Worm (Caenorhabditis elegans): Measurements from ENCODE around the gene T19D12.2.
"Not testable (repeated sequence)": the region's sequence is repeated elsewhere in the genome, so short reads cannot be mapped to it uniquely, and the experiment has no call there.

T19D12.2 gene

ce11 chrII:6625302-6625701 is 35.8 kb upstream of the T19D12.2 start, which contains the start of gene F54H5.14:
F54H5.14 (minus strand) TSS chrII:6625402.
- no peak for TF ChIP-seq daf-16 (GFP tag; optimal IDR thresholded peaks at IDR 0.05)
- TF ChIP-seq daf-16 (tag; optimal IDR thresholded peaks at IDR 0.05) = peak; percentile 9
- TF ChIP-seq dve-1 (tag; optimal IDR thresholded peaks at IDR 0.05; ENCODE audit: insufficient read depth) = peak; percentile 48
- peak; percentile 25 for TF ChIP-seq pqm-1 (tag; optimal IDR thresholded peaks at IDR 0.05)
- TF ChIP-seq D1046.2 (GFP tag; IDR thresholded peaks at IDR 0.05) = no peak
- no peak for TF ChIP-seq ceh-20 (GFP tag; IDR thresholded peaks at IDR 0.05)

- not testable (repeated sequence) for TF ChIP-seq madf-5 (GFP tag; IDR thresholded peaks at IDR 0.05); ama-1 (optimal IDR thresholded peaks at IDR 0.05); F10B5.3 (tag; optimal IDR thresholded peaks at IDR 0.05)
Measured at ce11 chrII:6627182-6627581, 34.0 kb upstream of the T19D12.2 start, which contains the start of the genes F54H5.5 and F54H5.2. F54H5.5 (minus strand) TSS chrII:6627282. F54H5.2 (plus strand) TSS chrII:6627484.

ce11 chrII:6628397-6628796 is 32.7 kb upstream of the T19D12.2 start:
- TF ChIP-seq unc-62 (GFP tag; optimal IDR thresholded peaks at IDR 0.05 in 1 of 2) (no peak), unc-62 (tag; optimal IDR thresholded peaks at IDR 0.05) (no peak), mdt-29 (GFP tag; IDR thresholded peaks at IDR 0.05) (no peak), skn-1 (tag; optimal IDR thresholded peaks at IDR 0.05) (no peak), lin-38 (GFP tag; IDR thresholded peaks at IDR 0.05) (no peak), F10B5.3 (tag; optimal IDR thresholded peaks at IDR 0.05) (no peak), F49E8.2 (tag; optimal IDR thresholded peaks at IDR 0.05; ENCODE audit: borderline replicate concordance) (no peak), T20F7.1 (GFP tag; optimal IDR thresholded peaks at IDR 0.05) (no peak), Y105C5A.15 (GFP tag; IDR thresholded peaks at IDR 0.05) (no peak), F26F4.8 (GFP tag; conservative IDR thresholded peaks at IDR 0.05) (no peak), php-3 (GFP tag; IDR thresholded peaks at IDR 0.05) (0 out of 2 replicates have a peak, but pooled peaks have one; percentile 25), attf-4 (tag; optimal IDR thresholded peaks at IDR 0.05) (no peak), spr-3 (GFP tag; optimal IDR thresholded peaks at IDR 0.05) (no peak), nhr-48 (tag; optimal IDR thresholded peaks at IDR 0.05) (no peak), pqm-1 (tag; optimal IDR thresholded peaks at IDR 0.05) (peak; percentile 83), madf-5 (GFP tag; IDR thresholded peaks at IDR 0.05) (no peak), dve-1 (tag; optimal IDR thresholded peaks at IDR 0.05; ENCODE audit: insufficient read depth) (peak; percentile 5), ceh-28 (tag; optimal IDR thresholded peaks at IDR 0.05) (no peak), tra-1 (GFP tag; IDR thresholded peaks at IDR 0.05) (no peak), Y5F2A.4 (GFP tag; optimal IDR thresholded peaks at IDR 0.05) (no peak), nhr-28 (tag; optimal IDR thresholded peaks at IDR 0.05) (peak; percentile 42), hif-1 (tag; optimal IDR thresholded peaks at IDR 0.05) (no peak), ztf-11 (tag; optimal IDR thresholded peaks at IDR 0.05) (no peak), mep-1 (tag; optimal IDR thresholded peaks at IDR 0.05) (no peak), lin-15B (tag; optimal IDR thresholded peaks at IDR 0.05) (no peak), gei-8 (GFP tag; optimal IDR thresholded peaks at IDR 0.05) (no peak), R02D3.7 (tag; optimal IDR thresholded peaks at IDR 0.05) (no peak), nhr-76 (tag; optimal IDR thresholded peaks at IDR 0.05) (no peak), ZK337.2 (GFP tag; IDR thresholded peaks at IDR 0.05) (no peak), duxl-1 (tag; optimal IDR thresholded peaks at IDR 0.05; ENCODE audit: poor library complexity) (no peak), daf-8 (GFP tag; IDR thresholded peaks at IDR 0.05) (no peak), zip-2 (tag; optimal IDR thresholded peaks at IDR 0.05) (no peak), hlh-30 (tag; optimal IDR thresholded peaks at IDR 0.05; ENCODE audit: insufficient read depth) (no peak), jun-1 (tag; optimal IDR thresholded peaks at IDR 0.05) (no peak)
